Worm (Caenorhabditis elegans) whole organism, mixed stage, embryonic: ENCODE results near the gene C17H12.11.
A peak's percentile ranks its signal among the peaks of the same experiment; 100 is the strongest.

Experiments
- ceh-39 ChIP-seq: fragments of 150-350 bp; optimal IDR thresholded peaks from 2 replicates; lab custom pipeline; 2014; ENCODE audit warnings: missing biosample characterization, missing genetic modification characterization
- ceh-83 ChIP-seq: fragments of 200-800 bp; sonication (Bioruptor generic); optimal IDR thresholded peaks from 2 replicates; lab custom pipeline; 2018; ENCODE audit warnings: mild to moderate bottlenecking, missing genetic modification characterization, missing compliant biosample characterization
- flh-1 ChIP-seq: fragments of 200-800 bp; sonication (Bioruptor generic); optimal IDR thresholded peaks from 2 replicates; lab custom pipeline; 2018; ENCODE audit warnings: mild to moderate bottlenecking, missing genetic modification characterization, moderate library complexity, missing compliant biosample characterization
- lsy-2 ChIP-seq: fragments of 150-350 bp; optimal IDR thresholded peaks from 2 replicates; lab custom pipeline; 2014; ENCODE audit warnings: missing biosample characterization, missing genetic modification characterization
- mep-1 ChIP-seq: fragments of 150-350 bp; optimal IDR thresholded peaks from 2 replicates; lab custom pipeline; 2017; ENCODE audit warnings: missing biosample characterization, missing genetic modification reagents, missing genetic modification characterization, inconsistent platforms
- nhr-12 ChIP-seq: fragments of 150-350 bp; optimal IDR thresholded peaks from 2 replicates; lab custom pipeline; 2014; ENCODE audit warnings: missing biosample characterization, missing genetic modification characterization
- nhr-237 ChIP-seq: fragments of 150-350 bp; optimal IDR thresholded peaks from 2 replicates; lab custom pipeline; 2014; ENCODE audit warnings: missing biosample characterization, missing genetic modification characterization
- pha-4 ChIP-seq: fragments of 150-350 bp; optimal IDR thresholded peaks from 2 replicates; lab custom pipeline; 2018; ENCODE audit warnings: missing biosample characterization, missing genetic modification reagents, missing genetic modification characterization
- sptf-1 ChIP-seq: sonication (generic microtip); optimal IDR thresholded peaks from 2 replicates; lab custom pipeline; 2017; ENCODE audit warnings: mild to moderate bottlenecking, missing genetic modification characterization, moderate library complexity, missing compliant biosample characterization
- unc-39 ChIP-seq: fragments of 150-350 bp; optimal IDR thresholded peaks from 2 replicates; lab custom pipeline; 2014; ENCODE audit warnings: missing biosample characterization, missing genetic modification characterization
- unc-62 ChIP-seq: fragments of 150-350 bp; optimal IDR thresholded peaks from 2 replicates; lab custom pipeline; 2014; ENCODE audit warnings: missing biosample characterization, missing genetic modification reagents, missing genetic modification characterization
- ztf-11 ChIP-seq: fragments of 150-350 bp; optimal IDR thresholded peaks from 2 replicates; lab custom pipeline; 2014; ENCODE audit warnings: missing biosample characterization, missing genetic modification characterization

- TF ChIP-seq mep-1 (tag; lab: Kevin White, UChicago) (peak; percentile 25), unc-39 (tag; lab: Kevin White, UChicago) (no peak), unc-62 (GFP tag; lab: Kevin White, UChicago) (no peak), nhr-12 (tag; lab: Kevin White, UChicago) (no peak), nhr-237 (tag; lab: Kevin White, UChicago) (peak; percentile 49), flh-1 (GFP tag; lab: Kevin White, UChicago) (no peak), ztf-11 (no peak), ceh-39 (tag; lab: Kevin White, UChicago) (no peak), pha-4 (tag; lab: Kevin White, UChicago) (no peak), ceh-83 (GFP tag; lab: Kevin White, UChicago) (no peak), lsy-2 (no peak), sptf-1 (tag; lab: Kevin White, UChicago) (no peak)
Observed at ce11 chrIV:6785873-6786272, 16.3 kb upstream of the C17H12.11 start.
